Worm (Caenorhabditis elegans): Measurements from ENCODE around the gene mat-3.

Gene mat-3

DNA sequence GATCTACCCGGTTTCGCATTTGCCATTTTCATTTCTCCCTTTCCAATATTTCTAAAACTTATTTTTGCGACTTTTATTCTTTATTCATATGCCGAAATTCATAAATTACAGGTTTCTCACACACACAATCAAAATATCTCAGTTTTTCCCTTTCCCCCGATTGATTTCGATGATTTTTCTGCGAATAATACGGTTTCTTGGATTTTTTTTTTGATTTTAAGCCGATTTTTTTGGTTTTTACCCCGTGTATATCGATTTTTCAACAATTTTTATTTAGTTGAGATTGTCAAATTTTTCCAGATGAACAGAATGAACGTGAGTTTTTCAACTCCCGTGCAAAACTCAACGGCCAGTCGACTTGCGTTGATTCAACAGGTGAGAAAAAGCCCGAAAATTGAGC, at the start of gene mat-3:
Gene mat-3, plus strand, starts transcription at position 301 of the 400 bp plus-strand sequence.
- TF ChIP-seq nhr-28 (tag; optimal IDR thresholded peaks at IDR 0.05) (no peak), mml-1 (tag; optimal IDR thresholded peaks at IDR 0.05) (no peak), nhr-23 (tag; optimal IDR thresholded peaks at IDR 0.05) (no peak), snpc-4 (tag; optimal IDR thresholded peaks at IDR 0.05) (no peak), nhr-76 (tag; optimal IDR thresholded peaks at IDR 0.05) (no peak), ama-1 (optimal IDR thresholded peaks at IDR 0.05) (no peak), mdl-1 (tag; optimal IDR thresholded peaks at IDR 0.05) (no peak), ztf-4 (tag; optimal IDR thresholded peaks at IDR 0.05) (no peak)

DNA sequence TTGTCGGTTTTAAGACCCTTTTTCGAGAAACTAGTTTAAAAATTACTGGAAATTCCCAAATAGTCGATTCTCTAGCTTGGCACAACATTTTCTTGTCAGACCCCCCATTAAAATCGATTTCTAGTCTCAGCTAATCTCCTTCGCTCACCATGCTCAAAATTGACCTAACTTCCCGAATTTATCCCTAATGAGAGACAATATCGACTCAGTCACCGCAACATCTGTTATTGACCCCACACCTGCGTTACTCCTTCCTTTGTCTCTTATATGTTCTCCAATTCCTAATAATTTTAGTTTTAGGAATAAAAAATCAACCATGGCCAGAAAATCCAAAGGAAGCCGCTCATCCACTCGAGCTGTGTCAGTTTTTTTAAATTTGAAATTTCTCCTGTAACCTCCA, 46.2 kb upstream of the mat-3 start, which contains the start of gene cec-8:
Gene cec-8, plus strand, starts transcription at position 301 of the 400 bp plus-strand sequence.
- TF ChIP-seq unc-62 (GFP tag; optimal IDR thresholded peaks at IDR 0.05) (no peak), nfya-1 (tag; optimal IDR thresholded peaks at IDR 0.05; ENCODE audit: insufficient read depth) (no peak), elt-1 (tag; optimal IDR thresholded peaks at IDR 0.05) (no peak)

DNA sequence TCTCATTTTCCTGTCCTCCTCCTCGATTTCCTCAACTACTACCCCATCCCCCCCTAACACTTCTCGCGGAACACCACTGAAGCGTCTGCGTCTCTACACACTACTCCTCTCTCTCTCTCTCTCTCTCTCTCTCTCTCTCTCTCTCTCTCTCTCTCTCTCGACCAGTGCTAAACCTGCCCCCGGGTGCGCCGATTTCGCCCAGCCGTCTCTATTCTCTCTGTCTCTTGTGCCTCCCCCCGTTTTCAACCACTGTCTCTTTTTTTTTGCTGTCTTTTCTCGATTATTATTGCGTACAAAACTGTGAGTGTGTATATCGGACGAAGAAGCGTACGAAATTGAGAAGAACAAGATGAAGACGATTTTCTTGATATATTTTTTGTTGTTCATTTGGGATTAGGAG, 42.3 kb upstream of the mat-3 start:
- TF ChIP-seq jun-1 (tag; optimal IDR thresholded peaks at IDR 0.05), result peak; percentile 45
- TF ChIP-seq nhr-23 (tag; optimal IDR thresholded peaks at IDR 0.05), result peak; percentile 70
- TF ChIP-seq snpc-4 (tag; optimal IDR thresholded peaks at IDR 0.05), result no peak
- peak; percentile 78 for TF ChIP-seq nfya-1 (tag; optimal IDR thresholded peaks at IDR 0.05; ENCODE audit: insufficient read depth)
- peak; percentile 35 for TF ChIP-seq lsy-12 (tag; optimal IDR thresholded peaks at IDR 0.05)
- peak; percentile 68 for TF ChIP-seq ceh-28 (tag; optimal IDR thresholded peaks at IDR 0.05)
- TF ChIP-seq nhr-12 (tag; optimal IDR thresholded peaks at IDR 0.05), result no peak
- peak; percentile 2 for TF ChIP-seq ceh-82 (tag; optimal IDR thresholded peaks at IDR 0.05)
- peak; percentile 81 for TF ChIP-seq lin-39 (tag; optimal IDR thresholded peaks at IDR 0.05)
- TF ChIP-seq elt-2 (tag; optimal IDR thresholded peaks at IDR 0.05), result peak; percentile 56
- TF ChIP-seq nhr-25 (tag; optimal IDR thresholded peaks at IDR 0.05), result peak; percentile 78
- peak; percentile 80 for TF ChIP-seq hmg-11 (tag; optimal IDR thresholded peaks at IDR 0.05)
- peak; percentile 32 for TF ChIP-seq lin-15B (tag; optimal IDR thresholded peaks at IDR 0.05)
- no peak for TF ChIP-seq unc-39 (tag; optimal IDR thresholded peaks at IDR 0.05)
- TF ChIP-seq ztf-4 (tag; optimal IDR thresholded peaks at IDR 0.05), result no peak
- TF ChIP-seq ceh-9 (tag; optimal IDR thresholded peaks at IDR 0.05), result no peak
- peak; percentile 42 for TF ChIP-seq pha-4 (tag; optimal IDR thresholded peaks at IDR 0.05)
- TF ChIP-seq sea-2 (GFP tag; optimal IDR thresholded peaks at IDR 0.05), result no peak
- TF ChIP-seq nhr-43 (tag; optimal IDR thresholded peaks at IDR 0.05; ENCODE audit: poor library complexity, severe bottlenecking), result peak; percentile 51
- TF ChIP-seq R02D3.7 (tag; optimal IDR thresholded peaks at IDR 0.05), result peak; percentile 60

DNA sequence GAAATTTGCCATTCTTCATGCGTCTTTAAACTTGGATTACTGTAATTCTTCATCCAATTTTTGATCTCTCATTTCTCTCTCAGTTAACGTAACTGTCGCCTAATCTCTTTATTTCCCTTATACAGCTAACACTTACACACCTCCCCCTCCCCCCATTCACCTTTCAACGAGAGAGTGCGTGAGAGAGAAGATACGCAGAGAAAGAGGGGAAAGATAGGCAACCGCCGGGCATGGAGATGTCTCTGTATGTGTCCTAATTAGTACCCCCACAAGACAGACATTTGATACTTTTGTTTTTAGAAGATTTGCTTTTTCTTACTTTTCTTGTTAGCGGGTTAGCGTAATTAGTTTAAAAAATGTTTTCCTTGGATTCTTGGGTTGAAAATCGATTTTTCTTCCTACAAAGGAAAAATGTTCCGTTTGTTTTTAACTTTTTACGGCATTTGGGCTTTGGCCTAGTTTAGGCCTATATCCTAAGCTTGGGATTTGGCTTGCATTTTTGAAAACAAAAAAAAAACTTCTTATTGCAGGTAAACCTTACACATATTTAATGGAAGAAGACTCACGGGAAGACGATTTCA, 40.8 kb upstream of the mat-3 start, which contains the start of gene affl-2:
Gene affl-2, plus strand, starts transcription at position 531 of the 581 bp plus-strand sequence.
- peak; percentile 47 for TF ChIP-seq nhr-25 (tag; optimal IDR thresholded peaks at IDR 0.05)
- TF ChIP-seq hmg-11 (tag; optimal IDR thresholded peaks at IDR 0.05), result peak; percentile 40
- TF ChIP-seq lin-39 (tag; optimal IDR thresholded peaks at IDR 0.05), result no peak
- TF ChIP-seq sea-2 (GFP tag; optimal IDR thresholded peaks at IDR 0.05), result peak; percentile 8
- peak; percentile 63 for TF ChIP-seq nhr-23 (tag; optimal IDR thresholded peaks at IDR 0.05)

DNA sequence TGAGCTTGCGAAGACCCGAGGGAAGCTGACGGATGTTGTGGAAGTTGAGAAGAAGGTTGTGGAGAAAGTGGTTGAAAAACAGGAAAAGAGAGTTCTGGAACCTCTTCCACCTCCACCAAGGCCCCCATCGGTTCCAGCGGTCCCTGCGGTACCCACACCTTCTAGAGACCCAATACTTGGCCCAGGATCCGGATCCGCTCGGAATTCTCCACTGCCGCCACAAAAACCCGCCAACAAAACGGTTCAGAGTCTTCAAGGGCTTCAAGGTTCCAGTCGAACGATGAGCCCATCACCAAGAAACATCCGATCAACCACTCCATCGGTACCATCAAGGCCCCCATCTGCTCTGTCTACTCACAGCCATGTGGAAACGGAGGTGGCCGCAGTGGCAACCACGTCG, 38.2 kb upstream of the mat-3 start:
- TF ChIP-seq ceh-16 (tag; optimal IDR thresholded peaks at IDR 0.05) (no peak), pha-4 (tag; optimal IDR thresholded peaks at IDR 0.05) (no peak), nfya-1 (tag; optimal IDR thresholded peaks at IDR 0.05; ENCODE audit: insufficient read depth) (no peak), nhr-23 (tag; optimal IDR thresholded peaks at IDR 0.05) (no peak)

DNA sequence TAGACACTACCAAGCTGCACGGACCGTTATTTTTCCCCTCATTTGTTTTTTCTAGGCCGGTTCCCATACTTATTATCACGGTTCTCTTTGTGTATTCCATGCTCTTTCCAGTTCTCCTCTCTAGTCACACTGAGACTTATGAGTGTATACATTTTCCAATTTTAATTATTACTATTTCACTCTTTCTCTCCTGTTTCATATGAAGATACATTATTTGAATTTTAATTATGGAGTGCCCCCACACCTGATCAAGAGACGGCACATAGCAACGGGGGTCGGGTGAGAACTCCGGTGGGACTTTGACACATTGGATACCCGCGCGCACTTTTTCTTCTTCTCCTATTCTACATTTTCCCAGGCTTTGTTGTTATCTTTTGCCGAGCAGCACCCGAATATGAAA, 35.3 kb upstream of the mat-3 start, which contains the start of gene affl-1:
Gene affl-1, plus strand, starts transcription at position 301 of the 400 bp plus-strand sequence.
- TF ChIP-seq ztf-4 (tag; optimal IDR thresholded peaks at IDR 0.05) (no peak), elt-1 (tag; optimal IDR thresholded peaks at IDR 0.05) (no peak), ztf-11 (tag; optimal IDR thresholded peaks at IDR 0.05) (no peak), nhr-77 (tag; optimal IDR thresholded peaks at IDR 0.05) (no peak), nhr-28 (tag; optimal IDR thresholded peaks at IDR 0.05) (no peak), ama-1 (optimal IDR thresholded peaks at IDR 0.05) (no peak), egl-27 (tag; optimal IDR thresholded peaks at IDR 0.05) (no peak), jun-1 (tag; optimal IDR thresholded peaks at IDR 0.05) (no peak), lin-15B (tag; optimal IDR thresholded peaks at IDR 0.05) (no peak), ceh-9 (tag; optimal IDR thresholded peaks at IDR 0.05) (no peak), nhr-67 (tag; optimal IDR thresholded peaks at IDR 0.05) (no peak), daf-12 (tag; optimal IDR thresholded peaks at IDR 0.05) (no peak), ZK546.5 (tag; optimal IDR thresholded peaks at IDR 0.05) (no peak), fkh-2 (tag; optimal IDR thresholded peaks at IDR 0.05) (no peak), mdl-1 (tag; optimal IDR thresholded peaks at IDR 0.05) (no peak), hmg-11 (tag; optimal IDR thresholded peaks at IDR 0.05) (no peak)

Data from whole organism, L3 larva.